Fruit fly (Drosophila melanogaster) whole organism, embryonic: Measurements from ENCODE around the gene CG13239.
A peak's percentile ranks its signal among the peaks of the same experiment; 100 is the strongest.

Experiments used
- Ada2b ChIP-seq: fragments of 200-800 bp; sonication (Bioruptor generic); IDR thresholded peaks from 2 replicates; pipeline ENCODE4 v1.3.6; 2022; ENCODE audit warnings: missing biosample characterization, missing genetic modification characterization
- Antp ChIP-seq: fragments of 200-800 bp; sonication (Bioruptor generic); optimal IDR thresholded peaks from 3 replicates; lab custom pipeline; 2016; ENCODE audit warnings: missing biosample characterization, missing genetic modification characterization
- CG10209 ChIP-seq: fragments of 200-800 bp; sonication (Bioruptor generic); optimal IDR thresholded peaks from 3 replicates; lab custom pipeline; 2017; ENCODE audit warnings: missing biosample characterization, mild to moderate bottlenecking, missing genetic modification characterization, missing genetic modification reagents
- CG10366 ChIP-seq: fragments of 200-800 bp; sonication (Bioruptor generic); IDR thresholded peaks from 2 replicates; pipeline ENCODE4 v1.3.6; 2022; ENCODE audit warnings: missing biosample characterization, missing genetic modification characterization
- CG10462 ChIP-seq: fragments of 200-800 bp; sonication (Bioruptor generic); optimal IDR thresholded peaks from 2 replicates; lab custom pipeline; 2016; ENCODE audit warnings: missing biosample characterization, missing genetic modification characterization
- CG10543 ChIP-seq: fragments of 200-800 bp; sonication (Bioruptor generic); optimal IDR thresholded peaks from 3 replicates; lab custom pipeline; 2017; ENCODE audit warnings: missing biosample characterization, mild to moderate bottlenecking, missing genetic modification characterization, moderate library complexity
- CG11247 ChIP-seq: fragments of 200-800 bp; sonication (Bioruptor generic); IDR thresholded peaks from 2 replicates; pipeline ENCODE4 v1.3.6; 2022; ENCODE audit warnings: missing biosample characterization, missing genetic modification characterization
- CG11398 ChIP-seq: fragments of 200-800 bp; sonication (Bioruptor generic); optimal IDR thresholded peaks from 2 replicates; lab custom pipeline; 2016; ENCODE audit warnings: missing biosample characterization, missing genetic modification characterization
- CG12299 ChIP-seq: fragments of 200-800 bp; sonication (Bioruptor generic); optimal IDR thresholded peaks from 2 replicates; lab custom pipeline; 2018; ENCODE audit warnings: missing biosample characterization, mild to moderate bottlenecking, missing genetic modification characterization
- CG1647 ChIP-seq: fragments of 200-800 bp; sonication (Bioruptor generic); optimal IDR thresholded peaks from 3 replicates; lab custom pipeline; 2016; ENCODE audit warnings: missing biosample characterization, missing genetic modification characterization
- CG16863 ChIP-seq: fragments of 200-800 bp; sonication (Bioruptor generic); optimal IDR thresholded peaks from 3 replicates; lab custom pipeline; 2016; ENCODE audit warnings: missing biosample characterization, missing genetic modification characterization
- CG17802 ChIP-seq: fragments of 200-800 bp; sonication (Bioruptor generic); optimal IDR thresholded peaks from 2 replicates; lab custom pipeline; 2018; ENCODE audit warnings: missing biosample characterization, mild to moderate bottlenecking, missing genetic modification characterization, moderate library complexity
- CG2875 ChIP-seq: fragments of 200-800 bp; sonication (Bioruptor generic); optimal IDR thresholded peaks from 2 replicates; lab custom pipeline; 2017; ENCODE audit warnings: missing biosample characterization, mild to moderate bottlenecking, missing genetic modification characterization, missing genetic modification reagents
- CG31388 ChIP-seq: fragments of 200-800 bp; sonication (Bioruptor generic); optimal IDR thresholded peaks from 2 replicates; lab custom pipeline; 2016; ENCODE audit warnings: missing biosample characterization, missing genetic modification characterization
- CG3163 ChIP-seq: fragments of 200-800 bp; sonication (Bioruptor generic); optimal IDR thresholded peaks from 3 replicates; lab custom pipeline; 2016; ENCODE audit warnings: missing biosample characterization, missing genetic modification characterization
- CG32767 ChIP-seq: fragments of 200-800 bp; sonication (Bioruptor generic); IDR thresholded peaks from 2 replicates; pipeline ENCODE4 v1.3.6; 2022; ENCODE audit warnings: missing biosample characterization, missing genetic modification characterization
- CG33213 ChIP-seq: fragments of 200-800 bp; sonication (Bioruptor generic); optimal IDR thresholded peaks from 3 replicates; lab custom pipeline; 2016; ENCODE audit warnings: missing biosample characterization, missing genetic modification characterization
- CG42726 ChIP-seq: fragments of 200-800 bp; sonication (Bioruptor generic); IDR thresholded peaks from 2 replicates; pipeline ENCODE4 v1.3.6; 2022; ENCODE audit warnings: missing biosample characterization, missing genetic modification characterization; ENCODE audit not compliant: partially characterized antibody
- CG4617 ChIP-seq: fragments of 200-800 bp; sonication (Bioruptor generic); optimal IDR thresholded peaks from 3 replicates; lab custom pipeline; 2016; ENCODE audit warnings: missing biosample characterization, missing genetic modification characterization, borderline replicate concordance
- CG7963 ChIP-seq: fragments of 200-800 bp; sonication (Bioruptor generic); IDR thresholded peaks from 3 replicates; pipeline ENCODE4 v1.3.6; 2022; ENCODE audit warnings: missing biosample characterization, missing genetic modification characterization; ENCODE audit not compliant: partially characterized antibody
- CG8281 ChIP-seq: fragments of 200-800 bp; sonication (Bioruptor generic); optimal IDR thresholded peaks from 2 replicates; lab custom pipeline; 2018; ENCODE audit warnings: missing biosample characterization, mild to moderate bottlenecking, missing genetic modification characterization, moderate library complexity
- Doc2 ChIP-seq: fragments of 200-800 bp; sonication (Bioruptor generic); IDR thresholded peaks from 2 replicates; pipeline ENCODE4 v1.3.6; 2022; ENCODE audit warnings: missing biosample characterization, missing genetic modification characterization
- HHEX ChIP-seq: fragments of 200-800 bp; sonication (Bioruptor generic); optimal IDR thresholded peaks from 3 replicates; lab custom pipeline; 2017; ENCODE audit warnings: missing biosample characterization, mild to moderate bottlenecking, missing genetic modification characterization, missing genetic modification reagents
- Hand ChIP-seq: fragments of 200-800 bp; sonication (Bioruptor generic); optimal IDR thresholded peaks from 2 replicates; lab custom pipeline; 2017; ENCODE audit warnings: mild to moderate bottlenecking, missing biosample characterization, missing genetic modification reagents, missing genetic modification characterization
- MESR4 ChIP-seq: fragments of 200-800 bp; sonication (Bioruptor generic); optimal IDR thresholded peaks from 2 replicates; lab custom pipeline; 2018; ENCODE audit warnings: missing biosample characterization, mild to moderate bottlenecking, missing genetic modification characterization, moderate library complexity
- Poxn ChIP-seq: fragments of 200-800 bp; sonication (Bioruptor generic); IDR thresholded peaks from 2 replicates; pipeline ENCODE4 v1.3.6; 2022; ENCODE audit warnings: missing biosample characterization, missing genetic modification characterization
- bowl ChIP-seq: fragments of 200-800 bp; sonication (Bioruptor generic); IDR thresholded peaks from 2 replicates; pipeline ENCODE4 v1.3.6; 2022; ENCODE audit warnings: missing biosample characterization, missing genetic modification characterization
- caup ChIP-seq: fragments of 200-800 bp; sonication (Bioruptor generic); optimal IDR thresholded peaks from 3 replicates; lab custom pipeline; 2017; ENCODE audit warnings: missing biosample characterization, mild to moderate bottlenecking, missing genetic modification characterization, moderate library complexity; ENCODE audit not compliant: severe bottlenecking
- dmrt99B ChIP-seq: fragments of 200-800 bp; sonication (Bioruptor generic); optimal IDR thresholded peaks from 2 replicates; lab custom pipeline; 2018; ENCODE audit warnings: missing biosample characterization, mild to moderate bottlenecking, missing genetic modification characterization, moderate library complexity
- en ChIP-seq: fragments of 200-800 bp; sonication (Bioruptor generic); optimal IDR thresholded peaks from 2 replicates; lab custom pipeline; 2016; ENCODE audit warnings: missing biosample characterization, missing genetic modification characterization
- esg ChIP-seq: fragments of 200-800 bp; sonication (Bioruptor generic); conservative IDR thresholded peaks from 2 replicates; pipeline ENCODE4 v1.3.6; 2022; ENCODE audit warnings: missing biosample characterization, missing genetic modification characterization
- exex ChIP-seq: fragments of 200-800 bp; sonication (Bioruptor generic); optimal IDR thresholded peaks from 4 replicates; lab custom pipeline; 2018; ENCODE audit warnings: missing biosample characterization, mild to moderate bottlenecking, missing genetic modification characterization, moderate library complexity
- ftz-f1 ChIP-seq: fragments of 200-800 bp; sonication (Bioruptor generic); optimal IDR thresholded peaks from 2 replicates; lab custom pipeline; 2016; ENCODE audit warnings: missing biosample characterization, missing genetic modification characterization
- gfzf ChIP-seq: fragments of 200-800 bp; sonication (Bioruptor generic); optimal IDR thresholded peaks from 2 replicates; lab custom pipeline; 2016; ENCODE audit warnings: missing biosample characterization, mild to moderate bottlenecking, missing genetic modification characterization, moderate library complexity
- hb ChIP-seq: fragments of 200-800 bp; sonication (Bioruptor generic); IDR thresholded peaks from 3 replicates; pipeline ENCODE4 v1.3.6; 2022; ENCODE audit warnings: missing biosample characterization, missing genetic modification characterization; ENCODE audit not compliant: partially characterized antibody
- hbn ChIP-seq: fragments of 200-800 bp; sonication (Bioruptor generic); IDR thresholded peaks from 2 replicates; pipeline ENCODE4 v1.3.6; 2022; ENCODE audit warnings: missing biosample characterization, missing genetic modification characterization; ENCODE audit not compliant: partially characterized antibody
- kah ChIP-seq: fragments of 200-800 bp; sonication (Bioruptor generic); optimal IDR thresholded peaks from 2 replicates; lab custom pipeline; 2018; ENCODE audit warnings: missing biosample characterization, mild to moderate bottlenecking, missing genetic modification characterization
- lab ChIP-seq: fragments of 200-800 bp; sonication (Bioruptor generic); optimal IDR thresholded peaks from 3 replicates; lab custom pipeline; 2017; ENCODE audit warnings: missing biosample characterization, missing genetic modification characterization, mild to moderate bottlenecking, moderate library complexity, missing genetic modification reagents
- luna ChIP-seq: fragments of 200-800 bp; sonication (Bioruptor generic); optimal IDR thresholded peaks from 2 replicates; lab custom pipeline; 2016; ENCODE audit warnings: missing biosample characterization, missing genetic modification characterization
- pzg ChIP-seq: fragments of 200-800 bp; sonication (Bioruptor generic); optimal IDR thresholded peaks from 3 replicates; lab custom pipeline; 2018; ENCODE audit warnings: missing biosample characterization, mild to moderate bottlenecking, missing genetic modification characterization, moderate library complexity
- scrt ChIP-seq: fragments of 200-800 bp; sonication (Bioruptor generic); optimal IDR thresholded peaks from 2 replicates; lab custom pipeline; 2018; ENCODE audit warnings: missing biosample characterization, mild to moderate bottlenecking, missing genetic modification characterization, moderate library complexity
- seq ChIP-seq: fragments of 200-800 bp; sonication (Bioruptor generic); IDR thresholded peaks from 2 replicates; pipeline ENCODE4 v1.3.6; 2022; ENCODE audit warnings: missing biosample characterization, missing genetic modification characterization
- so ChIP-seq: fragments of 200-800 bp; sonication (Bioruptor generic); IDR thresholded peaks from 3 replicates; pipeline ENCODE4 v1.3.6; 2022; ENCODE audit warnings: missing biosample characterization, missing genetic modification characterization
- sug ChIP-seq: fragments of 200-800 bp; optimal IDR thresholded peaks from 2 replicates; lab custom pipeline; 2019; ENCODE audit warnings: missing biosample characterization, mild to moderate bottlenecking, missing genetic modification characterization, moderate library complexity
- tgo ChIP-seq: fragments of 200-800 bp; sonication (Bioruptor generic); IDR thresholded peaks from 3 replicates; pipeline ENCODE4 v1.3.6; 2022; ENCODE audit warnings: missing biosample characterization, missing genetic modification characterization
- tin ChIP-seq: fragments of 200-800 bp; sonication (Bioruptor generic); optimal IDR thresholded peaks from 3 replicates; lab custom pipeline; 2016; ENCODE audit warnings: missing biosample characterization, missing genetic modification characterization
- toy ChIP-seq: fragments of 200-800 bp; sonication (Bioruptor generic); IDR thresholded peaks from 2 replicates; pipeline ENCODE4 v1.3.6; 2022; ENCODE audit warnings: missing biosample characterization, missing genetic modification characterization
- yki ChIP-seq: fragments of >200 bp; optimal IDR thresholded peaks from 3 replicates; lab custom pipeline; 2018

The CG13239 gene

dm6 chr3L:22863367-22864078, 2.9 kb downstream of the CG13239 start, which contains the start of gene CG33169 (continued):
- TF ChIP-seq CG3163 (GFP tag; lab: Kevin White, UChicago) (peak; percentile 77), CG10543 (GFP tag; lab: Kevin White, UChicago) (peak; percentile 96), CG31388 (GFP tag; lab: Kevin White, UChicago) (peak; percentile 52), caup (GFP tag; lab: Kevin White, UChicago) (peak; percentile 91), en (GFP tag; lab: Kevin White, UChicago) (peak; percentile 46), Ada2b (GFP tag; lab: Robert Waterston, UW) (peak; percentile 74), tin (GFP tag; lab: Kevin White, UChicago) (peak; percentile 79), hb (GFP tag; lab: Robert Waterston, UW) (peak; percentile 35; the same call in 1 of the 3 replicates), CG33213 (GFP tag; lab: Kevin White, UChicago) (peak; percentile 96), CG17802 (tag; lab: Kevin White, UChicago) (peak; percentile 67), CG2875 (peak; percentile 59), Doc2 (GFP tag; lab: Robert Waterston, UW) (peak; percentile 70; the same call in 1 of the 2 replicates), CG11398 (peak; percentile 85), tgo (GFP tag; lab: Robert Waterston, UW) (peak; percentile 82), seq (GFP tag; lab: Robert Waterston, UW) (no peak), lab (GFP tag; lab: Kevin White, UChicago) (peak; percentile 92), kah (peak; percentile 98), hbn (0 out of 2 replicates have a peak, but pooled peaks have one; percentile 54), bowl (GFP tag; lab: Robert Waterston, UW) (peak; percentile 77), luna (GFP tag; lab: Kevin White, UChicago) (peak; percentile 84), MESR4 (GFP tag; lab: Kevin White, UChicago) (peak; percentile 90), CG1647 (GFP tag; lab: Kevin White, UChicago) (peak; percentile 85), toy (GFP tag; lab: Robert Waterston, UW) (peak; percentile 50; the same call in 1 of the 2 replicates), dmrt99B (tag; lab: Kevin White, UChicago) (peak; percentile 61), ftz-f1 (peak; percentile 97), HHEX (GFP tag; lab: Kevin White, UChicago) (peak; percentile 78), CG16863 (GFP tag; lab: Kevin White, UChicago) (peak; percentile 82), gfzf (GFP tag; lab: Kevin White, UChicago) (peak; percentile 51), CG11247 (peak; percentile 95), CG32767 (GFP tag; lab: Robert Waterston, UW) (peak; percentile 38; the same call in 1 of the 2 replicates), pzg (GFP tag; lab: Kevin White, UChicago) (peak; percentile 99), Hand (peak; percentile 47), so (GFP tag; lab: Robert Waterston, UW) (peak; percentile 71; the same call in 2 of the 3 replicates), CG8281 (tag; lab: Kevin White, UChicago) (peak; percentile 9), Antp (GFP tag; lab: Kevin White, UChicago) (peak; percentile 93), CG10462 (GFP tag; lab: Kevin White, UChicago) (peak; percentile 16), CG4617 (GFP tag; lab: Kevin White, UChicago) (peak; percentile 85), CG12299 (peak; percentile 63), esg (no peak; the same call in 1 of the 2 replicates), CG10366 (GFP tag; lab: Robert Waterston, UW) (peak; percentile 82), scrt (GFP tag; lab: Kevin White, UChicago) (peak; percentile 100), CG10209 (GFP tag; lab: Kevin White, UChicago) (peak; percentile 87), sug (tag; lab: Kevin White, UChicago) (peak; percentile 89), CG42726 (GFP tag; lab: Robert Waterston, UW) (peak; percentile 91), yki (lab: Kevin White, UChicago) (no peak), CG7963 (GFP tag; lab: Robert Waterston, UW) (0 out of 3 replicates have a peak, but pooled peaks have one; percentile 24), Poxn (no peak), exex (tag; lab: Kevin White, UChicago) (no peak)
